Worm (Caenorhabditis elegans): ENCODE measurements around the gene F44G4.6.

DNA sequence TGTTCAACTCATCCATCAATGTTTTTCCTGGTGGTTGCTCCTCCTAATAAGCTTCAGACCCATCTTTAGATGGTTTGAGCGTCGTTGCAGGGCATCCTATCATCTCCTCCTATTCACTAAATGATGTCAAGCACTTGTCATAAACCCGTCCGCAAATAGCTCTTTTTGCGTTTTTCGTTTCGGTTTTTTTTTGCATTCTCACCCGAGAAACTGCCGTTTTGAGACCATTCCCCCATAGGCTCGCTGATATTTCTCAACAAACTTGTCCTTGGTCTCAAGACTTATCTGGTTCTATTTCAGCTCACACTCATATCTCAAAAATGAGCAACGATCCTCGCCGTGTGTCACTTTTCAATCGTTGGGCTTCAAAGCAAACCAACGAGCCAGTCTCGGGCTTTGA lies 41.2 kb downstream of the F44G4.6 start, which contains the start of gene cal-2:
- no peak for TF ChIP-seq klf-2 (GFP tag; conservative IDR thresholded peaks at IDR 0.05)
- TF ChIP-seq T22C8.4 (GFP tag; IDR thresholded peaks at IDR 0.05), result no peak
- TF ChIP-seq ztf-23 (GFP tag; IDR thresholded peaks at IDR 0.05), result no peak
